Fruit fly (Drosophila melanogaster) whole organism, embryonic: ENCODE measurements around the gene dock.

Source experiments
- CG10267 ChIP-seq: fragments of 200-800 bp; sonication (Bioruptor generic); optimal IDR thresholded peaks from 2 replicates; lab custom pipeline; 2018; ENCODE audit warnings: missing biosample characterization, mild to moderate bottlenecking, missing genetic modification characterization, moderate library complexity
- CG10321 ChIP-seq: fragments of 200-800 bp; sonication (Bioruptor generic); IDR thresholded peaks from 2 replicates; pipeline ENCODE4 v1.3.6; 2022; ENCODE audit warnings: missing biosample characterization, missing genetic modification characterization
- CG10543 ChIP-seq: fragments of 200-800 bp; sonication (Bioruptor generic); optimal IDR thresholded peaks from 3 replicates; lab custom pipeline; 2017; ENCODE audit warnings: missing biosample characterization, mild to moderate bottlenecking, missing genetic modification characterization, moderate library complexity
- CG11456 ChIP-seq: fragments of 200-800 bp; sonication (Bioruptor generic); IDR thresholded peaks from 3 replicates; pipeline ENCODE4 v1.3.6; 2022; ENCODE audit warnings: missing biosample characterization, missing genetic modification characterization
- CG13287 ChIP-seq: fragments of 200-800 bp; sonication (Bioruptor generic); IDR thresholded peaks from 2 replicates; pipeline ENCODE4 v1.3.6; 2022; ENCODE audit warnings: missing biosample characterization, missing genetic modification characterization; ENCODE audit not compliant: partially characterized antibody
- CG15011 ChIP-seq: fragments of 200-800 bp; sonication (Bioruptor generic); optimal IDR thresholded peaks from 3 replicates; lab custom pipeline; 2018; ENCODE audit warnings: missing biosample characterization, mild to moderate bottlenecking, missing genetic modification characterization
- CG15073 ChIP-seq: fragments of 200-800 bp; sonication (Bioruptor generic); optimal IDR thresholded peaks from 2 replicates; lab custom pipeline; 2016; ENCODE audit warnings: missing biosample characterization, missing genetic modification characterization
- CG15479 ChIP-seq: fragments of 200-800 bp; sonication (Bioruptor generic); optimal IDR thresholded peaks from 3 replicates; lab custom pipeline; 2019; ENCODE audit warnings: missing biosample characterization, mild to moderate bottlenecking, missing genetic modification characterization, moderate library complexity
- CG1832 ChIP-seq: fragments of 200-800 bp; sonication (Bioruptor generic); optimal IDR thresholded peaks from 2 replicates; lab custom pipeline; 2017; ENCODE audit warnings: missing biosample characterization, mild to moderate bottlenecking, missing genetic modification characterization, inconsistent platforms
- CG33557 ChIP-seq: fragments of 200-800 bp; sonication (Bioruptor generic); optimal IDR thresholded peaks from 2 replicates; lab custom pipeline; 2019; ENCODE audit warnings: missing biosample characterization, mild to moderate bottlenecking, missing genetic modification characterization, moderate library complexity
- CG42726 ChIP-seq: fragments of 200-800 bp; sonication (Bioruptor generic); IDR thresholded peaks from 2 replicates; pipeline ENCODE4 v1.3.6; 2022; ENCODE audit warnings: missing biosample characterization, missing genetic modification characterization; ENCODE audit not compliant: partially characterized antibody
- CG4360 ChIP-seq: fragments of 200-800 bp; sonication (Bioruptor generic); IDR thresholded peaks from 2 replicates; pipeline ENCODE4 v1.3.6; 2022; ENCODE audit warnings: missing biosample characterization, missing genetic modification characterization
- CG4730 ChIP-seq: fragments of 200-800 bp; sonication (Bioruptor generic); IDR thresholded peaks from 2 replicates; pipeline ENCODE4 v1.3.6; 2022; ENCODE audit warnings: missing biosample characterization, missing genetic modification characterization
- D ChIP-seq, 2 experiments: fragments of 200-800 bp in 1 of 2; fragments of >200 bp in 1 of 2; sonication (Bioruptor generic) in 1 of 2; optimal IDR thresholded peaks; 2 replicates in 1 of 2; 3 replicates in 1 of 2; lab custom pipeline; 2017; ENCODE audit warnings: mild to moderate bottlenecking in 1 of 2, missing biosample characterization in 1 of 2, missing genetic modification characterization in 1 of 2, missing genetic modification reagents in 1 of 2
- Deaf1 ChIP-seq: fragments of 200-800 bp; optimal IDR thresholded peaks from 3 replicates; lab custom pipeline; 2019; ENCODE audit warnings: missing biosample characterization, mild to moderate bottlenecking, missing genetic modification characterization, moderate library complexity
- Fer1 ChIP-seq: fragments of 200-800 bp; sonication (Bioruptor generic); optimal IDR thresholded peaks from 2 replicates; lab custom pipeline; 2017; ENCODE audit warnings: missing biosample characterization, mild to moderate bottlenecking, missing genetic modification characterization
- Hey ChIP-seq: fragments of 200-800 bp; sonication (Bioruptor generic); optimal IDR thresholded peaks from 3 replicates; lab custom pipeline; 2018; ENCODE audit warnings: missing biosample characterization, mild to moderate bottlenecking, missing genetic modification characterization
- HmgD ChIP-seq: fragments of 200-800 bp; sonication (Bioruptor generic); optimal IDR thresholded peaks from 3 replicates; lab custom pipeline; 2016; ENCODE audit warnings: missing biosample characterization, missing genetic modification characterization
- Hsf ChIP-seq: fragments of 200-800 bp; sonication (Bioruptor generic); optimal IDR thresholded peaks from 3 replicates; lab custom pipeline; 2016; ENCODE audit warnings: missing biosample characterization, missing genetic modification characterization
- MBD-R2 ChIP-seq: fragments of 200-800 bp; sonication (Bioruptor generic); IDR thresholded peaks from 2 replicates; pipeline ENCODE4 v1.3.6; 2022; ENCODE audit warnings: missing biosample characterization, missing genetic modification characterization
- Med ChIP-seq: fragments of 200-800 bp; sonication (Bioruptor generic); peaks from one replicate; lab custom pipeline; 2016; ENCODE audit warnings: missing biosample characterization, missing genetic modification characterization, mild to moderate bottlenecking, inconsistent platforms, moderate library complexity
- Mrtf ChIP-seq: fragments of 200-800 bp; sonication (Bioruptor generic); IDR thresholded peaks from 3 replicates; pipeline ENCODE4 v1.3.6; 2022; ENCODE audit warnings: missing biosample characterization, missing genetic modification characterization
- NK7.1 ChIP-seq: fragments of 200-800 bp; sonication (Bioruptor generic); optimal IDR thresholded peaks from 3 replicates; lab custom pipeline; 2016; ENCODE audit warnings: missing biosample characterization, missing genetic modification characterization
- Ravus ChIP-seq: fragments of 200-800 bp; sonication (Bioruptor generic); IDR thresholded peaks from 2 replicates; pipeline ENCODE4 v1.3.6; 2022; ENCODE audit warnings: missing biosample characterization, missing genetic modification characterization
- Rfx ChIP-seq: fragments of 200-800 bp; sonication (Bioruptor generic); IDR thresholded peaks from 2 replicates; pipeline ENCODE4 v1.3.6; 2022; ENCODE audit warnings: missing biosample characterization, missing genetic modification characterization
- aop ChIP-seq: fragments of 200-800 bp; sonication (Bioruptor generic); IDR thresholded peaks from 2 replicates; pipeline ENCODE4 v1.3.6; 2022; ENCODE audit warnings: missing biosample characterization, missing genetic modification characterization
- chm ChIP-seq: fragments of 200-800 bp; sonication (Bioruptor generic); IDR thresholded peaks from 2 replicates; pipeline ENCODE4 v1.3.6; 2022; ENCODE audit warnings: missing biosample characterization, missing genetic modification characterization
- chn ChIP-seq: fragments of 200-800 bp; sonication (Bioruptor generic); optimal IDR thresholded peaks from 2 replicates; lab custom pipeline; 2016; ENCODE audit warnings: missing biosample characterization, missing genetic modification characterization
- ci ChIP-seq: fragments of 200-800 bp; sonication (Bioruptor generic); IDR thresholded peaks from 3 replicates; pipeline ENCODE4 v1.3.6; 2022; ENCODE audit warnings: missing biosample characterization, missing genetic modification characterization
- crol ChIP-seq: fragments of 200-800 bp; sonication (Bioruptor generic); IDR thresholded peaks from 2 replicates; pipeline ENCODE4 v1.3.6; 2022; ENCODE audit warnings: missing biosample characterization, missing genetic modification characterization
- ems ChIP-seq: fragments of 200-800 bp; sonication (Bioruptor generic); optimal IDR thresholded peaks from 3 replicates; lab custom pipeline; 2016; ENCODE audit warnings: missing biosample characterization, missing genetic modification characterization
- hb ChIP-seq: fragments of 200-800 bp; sonication (Bioruptor generic); IDR thresholded peaks from 3 replicates; pipeline ENCODE4 v1.3.6; 2022; ENCODE audit warnings: missing biosample characterization, missing genetic modification characterization; ENCODE audit not compliant: partially characterized antibody
- hbn ChIP-seq: fragments of 200-800 bp; sonication (Bioruptor generic); IDR thresholded peaks from 2 replicates; pipeline ENCODE4 v1.3.6; 2022; ENCODE audit warnings: missing biosample characterization, missing genetic modification characterization; ENCODE audit not compliant: partially characterized antibody
- jing ChIP-seq: fragments of 200-800 bp; sonication (Bioruptor generic); optimal IDR thresholded peaks from 2 replicates; lab custom pipeline; 2018; ENCODE audit warnings: missing biosample characterization, mild to moderate bottlenecking, missing genetic modification characterization
- jumu ChIP-seq: fragments of 200-800 bp; sonication (Bioruptor generic); optimal IDR thresholded peaks from 3 replicates; lab custom pipeline; 2016; ENCODE audit warnings: missing biosample characterization, missing genetic modification characterization
- lov ChIP-seq, 2 experiments: fragments of 200-800 bp in 1 of 2; fragments of >200 bp in 1 of 2; sonication (Bioruptor generic) in 1 of 2; IDR thresholded peaks in 1 of 2; optimal IDR thresholded peaks in 1 of 2; 2 replicates in 1 of 2; 3 replicates in 1 of 2; pipeline versions ENCODE4 v1.3.6 to Lab custom; 2017 to 2022; ENCODE audit warnings: missing biosample characterization in 1 of 2, missing genetic modification characterization in 1 of 2
- rib ChIP-seq: fragments of 200-800 bp; sonication (Bioruptor generic); IDR thresholded peaks from 2 replicates; pipeline ENCODE4 v1.3.6; 2022; ENCODE audit warnings: missing biosample characterization, missing genetic modification characterization
- sens ChIP-seq: fragments of 200-800 bp; sonication (Bioruptor generic); peaks from one replicate; lab custom pipeline; 2016; ENCODE audit warnings: missing biosample characterization, missing genetic modification characterization
- twi ChIP-seq: fragments of 200-800 bp; optimal IDR thresholded peaks from 2 replicates; lab custom pipeline; 2019; ENCODE audit warnings: missing biosample characterization, mild to moderate bottlenecking, missing genetic modification characterization, moderate library complexity
- unpg ChIP-seq: fragments of 200-800 bp; sonication (Bioruptor generic); optimal IDR thresholded peaks from 3 replicates; lab custom pipeline; 2018; ENCODE audit warnings: missing biosample characterization, mild to moderate bottlenecking, missing genetic modification characterization, moderate library complexity
- zen ChIP-seq: fragments of 200-800 bp; sonication (Bioruptor generic); optimal IDR thresholded peaks from 3 replicates; lab custom pipeline; 2018; ENCODE audit warnings: missing biosample characterization, mild to moderate bottlenecking, missing genetic modification characterization, moderate library complexity
- zf30C ChIP-seq: fragments of 200-800 bp; sonication (Bioruptor generic); optimal IDR thresholded peaks from 3 replicates; lab custom pipeline; 2018; ENCODE audit warnings: missing biosample characterization, mild to moderate bottlenecking, missing genetic modification characterization

dock gene

dm6 chr2L:847988-848622, 22.3 kb downstream of the dock start (continued):
- no peak for TF ChIP-seq Deaf1 (tag; lab: Kevin White, UChicago)
- no peak for TF ChIP-seq jing
- TF ChIP-seq CG10543 (GFP tag; lab: Kevin White, UChicago): no peak
- no peak for TF ChIP-seq Hey (tag; lab: Kevin White, UChicago)
- no peak for TF ChIP-seq ems (GFP tag; lab: Kevin White, UChicago)
- TF ChIP-seq zf30C (GFP tag; lab: Kevin White, UChicago): peak; percentile 27
- no peak for TF ChIP-seq CG33557
- no peak for TF ChIP-seq CG4360 (GFP tag; lab: Robert Waterston, UW)
- TF ChIP-seq unpg (GFP tag; lab: Kevin White, UChicago): no peak
- no peak for TF ChIP-seq CG15011 (GFP tag; lab: Kevin White, UChicago)
- no peak for TF ChIP-seq Ravus (GFP tag; lab: Robert Waterston, UW)
- TF ChIP-seq Fer1 (GFP tag; lab: Kevin White, UChicago): no peak

dm6 chr2L:849138-849744, 23.5 kb downstream of the dock start:
- peak; percentile 9 for TF ChIP-seq sens (GFP tag; lab: Kevin White, UChicago)
- no peak for TF ChIP-seq CG4730 (GFP tag; lab: Robert Waterston, UW)
- TF ChIP-seq, all 482 proteins: peak for 1

- TF ChIP-seq CG42726 (GFP tag; lab: Robert Waterston, UW) (no peak), Med (GFP tag; lab: Kevin White, UChicago) (peak; percentile 62), CG4360 (GFP tag; lab: Robert Waterston, UW) (peak; percentile 80), CG13287 (GFP tag; lab: Robert Waterston, UW) (no peak), ci (GFP tag; lab: Robert Waterston, UW) (peak; percentile 47; the same call in 1 of the 3 replicates), CG15479 (GFP tag; lab: Kevin White, UChicago) (peak; percentile 86), Ravus (GFP tag; lab: Robert Waterston, UW) (no peak), Hsf (GFP tag; lab: Kevin White, UChicago) (no peak), rib (GFP tag; lab: Robert Waterston, UW) (no peak), D (optimal IDR thresholded peaks at IDR 0.05; lab: Kevin White, UChicago) (peak; percentile 57), D (GFP tag; optimal IDR thresholded peaks at IDR 0.05; lab: Kevin White, UChicago) (no peak), NK7.1 (GFP tag; lab: Kevin White, UChicago) (no peak), sens (GFP tag; lab: Kevin White, UChicago) (peak; percentile 59), CG15073 (GFP tag; lab: Kevin White, UChicago) (no peak), lov (optimal IDR thresholded peaks at IDR 0.05; lab: Kevin White, UChicago) (no peak), lov (GFP tag; IDR thresholded peaks at IDR 0.05; lab: Robert Waterston, UW) (0 out of 3 replicates have a peak, but pooled peaks have one; percentile 11), HmgD (GFP tag; lab: Kevin White, UChicago) (peak; percentile 23), CG10321 (GFP tag; lab: Robert Waterston, UW) (0 out of 2 replicates have a peak, but pooled peaks have one; percentile 34), hbn (GFP tag; lab: Robert Waterston, UW) (0 out of 2 replicates have a peak, but pooled peaks have one; percentile 22), zen (tag; lab: Kevin White, UChicago) (peak; percentile 79), hb (GFP tag; lab: Robert Waterston, UW) (0 out of 3 replicates have a peak, but pooled peaks have one; percentile 8), crol (GFP tag; lab: Robert Waterston, UW) (peak; percentile 76), jumu (GFP tag; lab: Kevin White, UChicago) (no peak), chn (peak; percentile 6), chm (GFP tag; lab: Robert Waterston, UW) (0 out of 2 replicates have a peak, but pooled peaks have one; percentile 19), CG10267 (tag; lab: Kevin White, UChicago) (no peak), Mrtf (GFP tag; lab: Robert Waterston, UW) (no peak), MBD-R2 (no peak), twi (tag; lab: Kevin White, UChicago) (peak; percentile 21), Rfx (GFP tag; lab: Robert Waterston, UW) (0 out of 2 replicates have a peak, but pooled peaks have one; percentile 13), aop (GFP tag; lab: Robert Waterston, UW) (0 out of 2 replicates have a peak, but pooled peaks have one; percentile 5), CG11456 (0 out of 3 replicates have a peak, but pooled peaks have one; percentile 18), CG1832 (GFP tag; lab: Kevin White, UChicago) (peak; percentile 47)
Observed at dm6 chr2L:849787-850512, 24.2 kb downstream of the dock start.
